Worm (Caenorhabditis elegans) whole organism, midembryonic: Measurements from ENCODE around the gene irld-63.

ENCODE experiments used
- cog-1 ChIP-seq: sonication (generic microtip); optimal IDR thresholded peaks from 2 replicates; lab custom pipeline; 2016; ENCODE audit warnings: missing genetic modification characterization, missing compliant biosample characterization
- flt-1 ChIP-seq: fragments of 200-800 bp; sonication (Bioruptor generic); IDR thresholded peaks from 2 replicates; pipeline ENCODE4 v1.3.6; 2022; ENCODE audit warnings: missing genetic modification characterization, missing compliant biosample characterization
- ztf-29 ChIP-seq: fragments of 200-800 bp; sonication (Bioruptor generic); IDR thresholded peaks from 2 replicates; pipeline ENCODE4 v1.3.6; 2022; ENCODE audit warnings: missing genetic modification reagents, missing genetic modification characterization, missing compliant biosample characterization

DNA sequence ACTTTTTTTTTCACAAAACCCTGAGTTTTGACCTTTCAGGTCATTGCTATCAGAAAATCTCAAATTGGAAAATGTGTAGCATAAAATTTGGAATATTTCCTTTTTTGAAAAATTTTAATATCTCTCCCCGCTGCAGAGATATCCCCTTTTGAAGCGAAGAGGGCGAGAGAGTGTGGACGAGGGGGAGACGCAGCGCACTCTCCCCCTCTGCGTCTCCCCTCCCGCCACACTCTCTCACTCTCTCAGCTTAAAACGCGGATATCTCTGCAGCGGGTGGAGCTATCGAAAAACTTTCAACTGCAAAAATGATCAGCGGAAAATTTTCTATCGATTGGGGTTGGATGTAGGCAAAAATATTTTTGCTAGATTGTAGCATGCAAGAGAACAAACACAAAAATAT lies 7.7 kb upstream of the irld-63 start:
- TF ChIP-seq flt-1 (GFP tag; lab: Robert Waterston, UW) (no peak), cog-1 (tag; lab: Kevin White, UChicago) (no peak), ztf-29 (no peak)
